Worm (Caenorhabditis elegans) whole organism, midembryonic: Measurements from ENCODE around the gene T05B4.9.

Experiments used
- T22C8.4 ChIP-seq: fragments of 200-800 bp; sonication (Bioruptor generic); IDR thresholded peaks from 2 replicates; pipeline ENCODE4 v1.3.6; 2022; ENCODE audit warnings: missing genetic modification characterization, missing compliant biosample characterization
- cog-1 ChIP-seq: sonication (generic microtip); optimal IDR thresholded peaks from 2 replicates; lab custom pipeline; 2016; ENCODE audit warnings: missing genetic modification characterization, missing compliant biosample characterization
- flt-1 ChIP-seq: fragments of 200-800 bp; sonication (Bioruptor generic); IDR thresholded peaks from 2 replicates; pipeline ENCODE4 v1.3.6; 2022; ENCODE audit warnings: missing genetic modification characterization, missing compliant biosample characterization
- klf-2 ChIP-seq: fragments of 200-800 bp; sonication (Bioruptor generic); conservative IDR thresholded peaks from 2 replicates; pipeline ENCODE4 v1.3.6; 2022; ENCODE audit warnings: missing genetic modification reagents, missing genetic modification characterization, missing compliant biosample characterization
- ref-1 ChIP-seq: fragments of 200-800 bp; sonication (Bioruptor generic); conservative IDR thresholded peaks from 2 replicates; pipeline ENCODE4 v1.3.6; 2022; ENCODE audit warnings: missing genetic modification reagents, missing genetic modification characterization, missing compliant biosample characterization
- ztf-29 ChIP-seq: fragments of 200-800 bp; sonication (Bioruptor generic); IDR thresholded peaks from 2 replicates; pipeline ENCODE4 v1.3.6; 2022; ENCODE audit warnings: missing genetic modification reagents, missing genetic modification characterization, missing compliant biosample characterization

- TF ChIP-seq ref-1 (GFP tag; lab: Robert Waterston, UW) = no peak
- no peak for TF ChIP-seq cog-1 (tag; lab: Kevin White, UChicago)
- TF ChIP-seq T22C8.4 (GFP tag; lab: Robert Waterston, UW) = no peak
- TF ChIP-seq flt-1 = no peak
- no peak for TF ChIP-seq ztf-29 (GFP tag; lab: Robert Waterston, UW)
- TF ChIP-seq klf-2 (GFP tag; lab: Robert Waterston, UW) = no peak
Observed at ce11 chrV:4114627-4115026, 3.6 kb downstream of the T05B4.9 start, which contains the start of gene srw-133.
